Fruit fly (Drosophila melanogaster) S2 (cell line): ENCODE results near the gene Ced-12.

Experiments
- CG8478 ChIP-seq: fragments of >200 bp; optimal IDR thresholded peaks from 2 replicates; lab custom pipeline; 2018
- CTCF ChIP-seq, 2 experiments: fragments of >200 bp; optimal IDR thresholded peaks; 2 replicates each; lab custom pipeline; 2018

- TF ChIP-seq CG8478 (no peak), CTCF (optimal IDR thresholded peaks at IDR 0.05; lab: Kevin White, UChicago) (no peak)
Observed at dm6 chr2L:12107087-12107486, 9.4 kb downstream of the Ced-12 start.
